Worm (Caenorhabditis elegans) whole organism, young adult: Measurements from ENCODE around the gene H03G16.7.

Experiments used
- B0035.1 ChIP-seq: sonication (generic microtip); optimal IDR thresholded peaks from 2 replicates; lab custom pipeline; 2016; ENCODE audit warnings: missing genetic modification characterization, mild to moderate bottlenecking, missing compliant biosample characterization, missing genotype, missing genetic modification reagents
- ama-1 ChIP-seq, 3 experiments: fragments of 150-350 bp in 1 of 3; sonication (generic microtip) in 2 of 3; optimal IDR thresholded peaks; 2 replicates each; lab custom pipeline; 2014 to 2018; ENCODE audit warnings: missing biosample characterization in 2 of 3, missing genetic modification characterization in 2 of 3, missing genetic modification reagents in 2 of 3

- TF ChIP-seq B0035.1 (tag; lab: Kevin White, UChicago) (no peak), ama-1 (optimal IDR thresholded peaks at IDR 0.05; lab: Kevin White, UChicago) (no peak), ama-1 (GFP tag; optimal IDR thresholded peaks at IDR 0.05; lab: Kevin White, UChicago) (no peak)
Observed at ce11 chrX:15040552-15041080, 15.2 kb downstream of the H03G16.7 start, which contains the start of gene C18B12.4.
